Worm (Caenorhabditis elegans): ENCODE measurements around the gene T19D7.5.

T19D7.5 gene

DNA sequence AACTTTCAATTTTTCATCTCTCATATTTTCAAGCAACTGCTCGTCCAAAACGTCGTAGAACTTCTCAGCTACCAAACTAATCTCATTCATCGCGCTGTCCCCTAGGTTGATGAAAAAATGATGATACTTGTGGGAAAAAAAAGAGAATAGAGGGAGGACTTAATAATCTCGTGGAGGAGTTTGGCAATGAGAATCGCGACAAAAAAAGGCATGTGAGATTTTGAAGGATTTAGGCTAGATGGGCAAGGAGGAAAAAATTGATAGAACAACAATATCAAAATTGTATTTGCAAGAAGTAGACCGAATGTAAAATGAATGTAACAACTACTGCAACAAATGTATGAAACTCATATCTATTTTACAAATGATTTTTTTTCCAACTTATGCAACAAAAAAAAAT is 16.7 kb upstream of the T19D7.5 start, which contains the start of gene Y9C12A.1:
Gene Y9C12A.1 (minus strand): TSS at position 101 of the 400 bp plus-strand sequence.
- TF ChIP-seq skn-1 (tag; optimal IDR thresholded peaks at IDR 0.05), result no peak
- TF ChIP-seq lin-39 (tag; optimal IDR thresholded peaks at IDR 0.05), result no peak
- no peak for TF ChIP-seq nhr-10 (tag; optimal IDR thresholded peaks at IDR 0.05)
- no peak for TF ChIP-seq mdl-1 (tag; optimal IDR thresholded peaks at IDR 0.05)
- no peak for TF ChIP-seq ceh-82 (tag; optimal IDR thresholded peaks at IDR 0.05)
- TF ChIP-seq nhr-12 (tag; optimal IDR thresholded peaks at IDR 0.05), result no peak
- no peak for TF ChIP-seq gmeb-1 (tag; optimal IDR thresholded peaks at IDR 0.05)
- TF ChIP-seq blmp-1 (tag; optimal IDR thresholded peaks at IDR 0.05; ENCODE audit: insufficient read depth), result no peak
- no peak for TF ChIP-seq elt-1 (tag; optimal IDR thresholded peaks at IDR 0.05)
- no peak for TF ChIP-seq snpc-4 (tag; optimal IDR thresholded peaks at IDR 0.05)
- no peak for TF ChIP-seq zag-1 (tag; optimal IDR thresholded peaks at IDR 0.05)
- no peak for TF ChIP-seq lin-11 (tag; optimal IDR thresholded peaks at IDR 0.05)
- no peak for TF ChIP-seq egl-27 (tag; optimal IDR thresholded peaks at IDR 0.05)
- TF ChIP-seq ztf-11 (tag; optimal IDR thresholded peaks at IDR 0.05), result no peak

DNA sequence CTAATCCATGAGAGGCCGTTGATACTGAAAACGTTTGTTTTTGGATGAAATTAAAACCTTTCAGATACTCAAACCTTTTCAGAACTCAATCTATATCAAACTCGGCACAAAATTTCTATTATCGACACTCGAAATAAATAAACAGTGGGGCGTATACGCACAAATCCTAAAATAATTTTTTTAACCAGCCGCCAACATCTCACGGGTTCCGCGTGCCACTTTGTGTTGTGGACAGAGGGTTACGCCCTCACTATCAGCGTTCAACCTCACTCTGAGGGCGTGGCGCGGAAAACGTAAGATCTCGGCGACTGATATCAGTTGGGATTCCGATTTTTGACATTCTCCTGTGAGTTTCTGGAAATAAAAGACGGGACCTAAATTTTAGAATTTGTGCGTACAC is 15.4 kb upstream of the T19D7.5 start:
- TF ChIP-seq ztf-4 (tag; optimal IDR thresholded peaks at IDR 0.05) (no peak), ceh-16 (tag; optimal IDR thresholded peaks at IDR 0.05) (no peak), zag-1 (tag; optimal IDR thresholded peaks at IDR 0.05) (no peak), nhr-6 (tag; optimal IDR thresholded peaks at IDR 0.05) (no peak), snpc-4 (tag; optimal IDR thresholded peaks at IDR 0.05) (peak; percentile 25), mbf-1 (tag; optimal IDR thresholded peaks at IDR 0.05) (no peak), ceh-82 (tag; optimal IDR thresholded peaks at IDR 0.05) (no peak), C34F6.9 (tag; optimal IDR thresholded peaks at IDR 0.05) (no peak)

DNA sequence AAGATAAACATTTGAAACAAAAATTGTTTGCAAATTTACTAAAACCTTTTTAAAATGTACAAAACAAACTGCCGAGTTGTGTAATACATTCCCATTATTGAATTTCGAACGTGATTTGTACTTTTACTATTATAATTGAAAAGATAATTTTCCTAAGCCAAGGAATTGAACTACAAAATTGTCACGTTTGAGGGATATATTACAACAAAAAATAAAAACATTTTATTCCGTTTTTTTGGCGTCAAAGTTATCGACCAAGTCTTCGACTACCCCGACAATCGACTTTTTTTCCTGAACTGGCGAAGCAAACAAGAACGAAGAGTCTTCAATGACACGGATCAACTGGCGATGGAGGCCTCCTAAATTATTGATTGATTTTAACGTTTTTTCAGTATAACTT is 14.9 kb upstream of the T19D7.5 start, which contains the start of gene T19D7.7:
Gene T19D7.7 (minus strand): TSS at position 101 of the 400 bp plus-strand sequence.
- no peak for TF ChIP-seq mab-5 (tag; optimal IDR thresholded peaks at IDR 0.05)
- TF ChIP-seq sma-9 (GFP tag; optimal IDR thresholded peaks at IDR 0.05), result no peak
- no peak for TF ChIP-seq sma-9 (tag; optimal IDR thresholded peaks at IDR 0.05)
- no peak for TF ChIP-seq lin-39 (tag; optimal IDR thresholded peaks at IDR 0.05)
- no peak for TF ChIP-seq zag-1 (tag; optimal IDR thresholded peaks at IDR 0.05)
- TF ChIP-seq alr-1 (tag; optimal IDR thresholded peaks at IDR 0.05), result no peak
- TF ChIP-seq peb-1 (tag; optimal IDR thresholded peaks at IDR 0.05), result no peak
- TF ChIP-seq nhr-12 (tag; optimal IDR thresholded peaks at IDR 0.05), result no peak
- TF ChIP-seq unc-62 (GFP tag; optimal IDR thresholded peaks at IDR 0.05), result no peak
- TF ChIP-seq mbf-1 (tag; optimal IDR thresholded peaks at IDR 0.05), result no peak
- no peak for TF ChIP-seq ztf-11 (tag; optimal IDR thresholded peaks at IDR 0.05)
- no peak for TF ChIP-seq Y55F3AM.14 (GFP tag; optimal IDR thresholded peaks at IDR 0.05)
- TF ChIP-seq nhr-23 (tag; optimal IDR thresholded peaks at IDR 0.05), result no peak

DNA sequence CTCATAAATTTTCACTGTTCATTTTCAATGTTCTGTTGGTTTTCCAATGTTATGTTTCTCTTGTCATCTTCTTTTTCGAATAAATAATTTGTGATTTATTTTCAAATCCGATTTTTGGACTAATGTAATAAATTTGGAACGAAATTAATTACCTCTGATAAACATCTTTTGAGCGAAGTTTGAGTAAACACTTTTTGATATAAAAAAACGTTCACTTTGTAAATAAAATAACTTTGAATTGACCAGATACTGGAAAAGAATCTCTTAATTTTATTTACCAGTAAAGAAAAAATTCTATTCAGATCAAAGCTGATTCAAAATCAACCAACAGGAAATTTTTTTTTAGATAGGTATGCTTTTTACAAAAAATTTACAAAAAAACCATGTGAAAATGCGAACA is 5.8 kb upstream of the T19D7.5 start, which contains the start of gene lgc-32:
Gene lgc-32 (plus strand): TSS at position 301 of the 400 bp plus-strand sequence.
- TF ChIP-seq sem-4 (tag; optimal IDR thresholded peaks at IDR 0.05), result no peak
- TF ChIP-seq elt-3 (tag; optimal IDR thresholded peaks at IDR 0.05), result no peak
- no peak for TF ChIP-seq mdl-1 (tag; optimal IDR thresholded peaks at IDR 0.05)
- no peak for TF ChIP-seq ama-1 (optimal IDR thresholded peaks at IDR 0.05)
- TF ChIP-seq dmd-4 (tag; optimal IDR thresholded peaks at IDR 0.05), result no peak
- no peak for TF ChIP-seq unc-55 (GFP tag; optimal IDR thresholded peaks at IDR 0.05)
- no peak for TF ChIP-seq unc-62 (GFP tag; optimal IDR thresholded peaks at IDR 0.05)
- no peak for TF ChIP-seq nhr-10 (tag; optimal IDR thresholded peaks at IDR 0.05)
- no peak for TF ChIP-seq fos-1 (tag; optimal IDR thresholded peaks at IDR 0.05)
- TF ChIP-seq ceh-82 (tag; optimal IDR thresholded peaks at IDR 0.05), result no peak

DNA sequence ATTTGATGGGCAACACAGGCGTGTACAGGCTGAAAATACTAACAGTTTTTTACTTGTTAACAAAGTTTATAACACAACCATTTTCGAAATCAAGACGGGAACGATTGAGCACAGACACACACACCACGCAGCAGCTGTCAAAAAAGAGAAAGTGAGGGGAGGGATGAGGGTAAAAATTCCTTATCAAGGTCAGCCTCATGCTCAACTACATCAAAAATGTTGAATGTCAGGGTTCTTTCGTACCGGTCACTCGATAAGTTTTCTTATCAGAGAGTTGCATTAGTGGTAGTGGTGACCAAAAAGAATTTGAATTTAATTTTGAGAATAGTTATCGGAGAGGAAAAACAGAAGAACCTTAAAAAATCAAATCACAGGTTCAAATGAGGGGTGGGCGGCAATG is 4.6 kb upstream of the T19D7.5 start, which contains the start of gene T19D7.6:
Gene T19D7.6 (minus strand): TSS at position 198 of the 400 bp plus-strand sequence.
- TF ChIP-seq fos-1 (tag; optimal IDR thresholded peaks at IDR 0.05) (peak; percentile 54), nhr-129 (tag; optimal IDR thresholded peaks at IDR 0.05) (no peak)

Data from whole organism, L2 larva.